Worm (Caenorhabditis elegans): ENCODE data around the gene gcy-23.

gcy-23 gene

DNA sequence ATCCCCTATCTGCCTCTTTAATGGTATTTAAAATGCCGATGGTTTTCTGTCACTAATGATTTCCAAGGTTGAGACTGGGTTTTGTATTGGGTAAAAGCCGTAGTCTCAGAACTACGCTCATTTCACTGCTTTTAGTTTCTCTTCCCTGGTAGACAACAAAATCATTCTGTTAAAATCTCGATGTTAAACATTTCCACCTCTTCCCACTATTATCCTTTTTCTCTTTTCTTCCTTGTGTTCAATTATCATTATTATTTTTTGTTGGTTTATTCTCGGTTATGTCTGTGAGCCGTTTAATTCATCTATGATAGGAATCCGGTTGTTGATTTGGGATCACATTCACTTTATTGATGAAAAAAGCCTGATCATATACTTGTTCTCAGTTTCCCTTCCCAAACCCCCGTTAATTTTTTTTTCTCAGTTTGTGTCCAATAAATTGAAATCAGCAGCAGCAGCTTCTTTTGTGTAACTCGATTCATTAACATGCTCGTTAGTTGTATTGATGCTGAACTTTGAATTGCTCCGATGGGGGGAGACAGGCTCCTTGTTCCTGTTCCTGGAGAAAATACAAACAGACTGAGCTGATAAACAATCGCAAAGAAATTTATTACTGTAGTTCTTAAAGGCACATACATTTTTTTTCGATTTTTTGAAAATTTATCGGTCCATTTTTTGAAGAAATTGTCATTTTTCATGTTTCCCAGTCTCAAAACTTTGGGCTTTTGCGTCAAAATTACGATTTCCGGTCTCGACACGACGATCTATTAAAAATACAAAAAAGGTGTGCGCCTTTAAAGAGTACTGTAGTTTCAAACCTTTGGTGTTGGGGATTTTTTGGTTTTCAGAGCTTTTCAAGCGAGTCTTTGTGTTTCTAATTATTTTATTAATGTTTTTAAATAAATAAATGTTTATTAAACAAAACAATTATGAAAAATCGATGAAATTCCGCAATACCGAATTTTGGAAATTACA, 7.7 kb upstream of the gcy-23 start:
- no peak for TF ChIP-seq egl-13 (tag; optimal IDR thresholded peaks at IDR 0.05)
- TF ChIP-seq mdl-1 (tag; optimal IDR thresholded peaks at IDR 0.05) = no peak
- TF ChIP-seq C16A3.4 (tag; optimal IDR thresholded peaks at IDR 0.05) = no peak
- no peak for TF ChIP-seq lir-3 (tag; optimal IDR thresholded peaks at IDR 0.05; ENCODE audit: poor library complexity)
- no peak for TF ChIP-seq ceh-63 (GFP tag; optimal IDR thresholded peaks at IDR 0.05)
- no peak for TF ChIP-seq tbx-2 (tag; optimal IDR thresholded peaks at IDR 0.05)
- TF ChIP-seq Y116A8C.19 (tag; optimal IDR thresholded peaks at IDR 0.05; ENCODE audit: borderline replicate concordance) = no peak
- no peak for TF ChIP-seq efl-1 (optimal IDR thresholded peaks at IDR 0.05)
- no peak for TF ChIP-seq efl-1 (GFP tag; optimal IDR thresholded peaks at IDR 0.05 in 1 of 2)
- no peak for TF ChIP-seq ets-5 (GFP tag; IDR thresholded peaks at IDR 0.05)
- TF ChIP-seq pag-3 (tag; optimal IDR thresholded peaks at IDR 0.05; ENCODE audit: borderline replicate concordance, insufficient read depth) = no peak
- no peak for TF ChIP-seq nhr-77 (tag; optimal IDR thresholded peaks at IDR 0.05)
- no peak for TF ChIP-seq hlh-17 (GFP tag; optimal IDR thresholded peaks at IDR 0.05; ENCODE audit: borderline replicate concordance)
- TF ChIP-seq hlh-4 (tag; optimal IDR thresholded peaks at IDR 0.05) = no peak
- TF ChIP-seq dpl-1 (GFP tag; optimal IDR thresholded peaks at IDR 0.05) = no peak
- TF ChIP-seq lin-13 (GFP tag; optimal IDR thresholded peaks at IDR 0.05) = no peak
- no peak for TF ChIP-seq pax-3 (tag; optimal IDR thresholded peaks at IDR 0.05)
- TF ChIP-seq fkh-8 (tag; optimal IDR thresholded peaks at IDR 0.05) = no peak

DNA sequence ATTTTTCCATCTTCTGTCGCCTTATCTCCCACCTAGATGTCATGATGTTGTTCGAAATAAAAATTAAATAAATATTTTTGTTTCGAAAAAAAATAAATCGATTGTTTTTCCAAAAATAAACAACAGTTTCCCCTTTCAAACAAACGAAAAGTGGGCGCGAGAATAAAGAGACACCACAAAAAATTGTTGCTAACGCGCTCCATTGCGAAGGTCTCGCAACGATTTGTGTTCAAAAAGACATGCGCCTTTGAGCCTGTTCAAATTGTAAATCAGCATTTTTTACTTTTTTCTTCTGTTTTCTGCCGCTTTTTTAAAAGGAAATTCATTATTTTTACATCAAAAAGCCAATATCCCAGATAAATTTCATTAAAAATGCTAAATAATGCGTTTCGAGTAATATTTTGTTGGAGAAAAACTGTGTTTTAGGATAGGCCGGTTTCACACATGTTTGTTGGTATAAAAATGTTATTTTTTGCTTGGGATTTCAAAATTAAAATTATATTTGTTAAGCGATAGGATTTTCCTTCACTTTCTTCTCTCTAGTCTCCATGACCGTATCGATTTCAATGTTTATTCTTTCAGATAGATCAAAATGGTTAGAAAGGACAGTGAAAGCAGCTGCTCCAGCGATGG, 5.5 kb upstream of the gcy-23 start, which contains the start of gene W08E12.7:
TSS of gene W08E12.7 (plus strand) at position 583 of the 633 bp plus-strand sequence.
- no peak for TF ChIP-seq tlp-1 (tag; optimal IDR thresholded peaks at IDR 0.05)
- peak; percentile 93 for TF ChIP-seq swsn-7 (tag; optimal IDR thresholded peaks at IDR 0.05)
- TF ChIP-seq pax-3 (tag; optimal IDR thresholded peaks at IDR 0.05) = peak; percentile 88
- TF ChIP-seq ztf-11 (tag; optimal IDR thresholded peaks at IDR 0.05) = peak in 1 of 2 experiments; percentile 78
- no peak for TF ChIP-seq ets-5 (GFP tag; IDR thresholded peaks at IDR 0.05)
- TF ChIP-seq alr-1 (tag; optimal IDR thresholded peaks at IDR 0.05; ENCODE audit: borderline replicate concordance) = no peak
- peak; percentile 97 for TF ChIP-seq fkh-8 (tag; optimal IDR thresholded peaks at IDR 0.05)
- TF ChIP-seq nhr-19 (GFP tag; conservative IDR thresholded peaks at IDR 0.05) = peak; percentile 92
- peak; percentile 70 for TF ChIP-seq lin-39 (tag; optimal IDR thresholded peaks at IDR 0.05)
- peak; percentile 92 for TF ChIP-seq xbp-1 (tag; optimal IDR thresholded peaks at IDR 0.05)
- TF ChIP-seq dsc-1 (tag; optimal IDR thresholded peaks at IDR 0.05) = peak; percentile 84
- peak; percentile 90 for TF ChIP-seq tbx-2 (tag; optimal IDR thresholded peaks at IDR 0.05)
- peak; percentile 95 for TF ChIP-seq rnt-1 (tag; optimal IDR thresholded peaks at IDR 0.05)
- TF ChIP-seq efl-3 (GFP tag; optimal IDR thresholded peaks at IDR 0.05) = no peak
- no peak for TF ChIP-seq nhr-12 (tag; optimal IDR thresholded peaks at IDR 0.05)
- peak; percentile 87 for TF ChIP-seq jun-1 (tag; optimal IDR thresholded peaks at IDR 0.05)
- no peak for TF ChIP-seq nhr-84 (tag; optimal IDR thresholded peaks at IDR 0.05)
- peak; percentile 97 for TF ChIP-seq snu-23 (GFP tag; optimal IDR thresholded peaks at IDR 0.05)
- TF ChIP-seq ceh-88 (GFP tag; IDR thresholded peaks at IDR 0.05) = peak; percentile 85
- TF ChIP-seq aly-2 (tag; optimal IDR thresholded peaks at IDR 0.05) = peak; percentile 84
- peak; percentile 94 for TF ChIP-seq nhr-20 (tag; optimal IDR thresholded peaks at IDR 0.05)
- no peak for TF ChIP-seq unc-30 (tag; optimal IDR thresholded peaks at IDR 0.05)
- no peak for TF ChIP-seq pqm-1 (tag; optimal IDR thresholded peaks at IDR 0.05)
- peak; percentile 84 for TF ChIP-seq ama-1 (optimal IDR thresholded peaks at IDR 0.05)
- peak; percentile 67 for TF ChIP-seq zip-4 (GFP tag; optimal IDR thresholded peaks at IDR 0.05)
- no peak for TF ChIP-seq ces-1 (GFP tag; optimal IDR thresholded peaks at IDR 0.05)
- TF ChIP-seq sup-37 (GFP tag; optimal IDR thresholded peaks at IDR 0.05) = no peak
- peak; percentile 90 for TF ChIP-seq nhr-90 (tag; optimal IDR thresholded peaks at IDR 0.05; ENCODE audit: poor library complexity)
- TF ChIP-seq lin-14 (GFP tag; optimal IDR thresholded peaks at IDR 0.05) = peak; percentile 95
- TF ChIP-seq nhr-71 (tag; optimal IDR thresholded peaks at IDR 0.05) = peak; percentile 97
- peak; percentile 98 for TF ChIP-seq unc-130 (tag; optimal IDR thresholded peaks at IDR 0.05)
- TF ChIP-seq lin-15B (tag; optimal IDR thresholded peaks at IDR 0.05) = peak; percentile 99
- TF ChIP-seq nhr-47 (tag; optimal IDR thresholded peaks at IDR 0.05) = peak; percentile 94
- peak; percentile 89 for TF ChIP-seq unc-86 (tag; optimal IDR thresholded peaks at IDR 0.05)

All from whole organism, L1 larva.